Fruit fly (Drosophila melanogaster) ovary, adult (tissue): ENCODE data around the gene TfIIFalpha.

Experiments
- CG17801 ChIP-seq: fragments of 200-800 bp; optimal IDR thresholded peaks from 2 replicates; lab custom pipeline; 2019; ENCODE audit warnings: missing biosample characterization, mild to moderate bottlenecking, missing genetic modification characterization, moderate library complexity; ENCODE audit not compliant: partially characterized antibody

The TfIIFalpha gene

DNA sequence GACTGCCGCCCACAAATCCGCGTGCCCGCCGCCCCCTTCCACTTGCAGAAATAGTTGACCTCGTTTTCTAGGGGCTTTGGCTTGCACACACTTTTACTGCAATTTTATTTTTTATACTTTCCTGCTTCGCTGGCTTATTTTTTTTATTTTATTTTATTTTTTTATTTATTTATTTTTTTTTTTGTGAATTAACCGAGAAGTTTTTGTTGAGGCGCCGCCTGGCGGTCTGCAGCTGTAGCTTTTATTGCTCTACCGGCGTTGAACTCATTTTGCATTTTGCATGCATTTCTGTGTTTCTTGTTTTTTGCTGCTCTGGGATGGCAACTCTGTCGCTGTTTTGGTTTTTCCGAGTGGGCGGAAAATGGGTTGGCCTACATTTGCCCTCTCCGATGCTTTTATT is 49.4 kb downstream of the TfIIFalpha start:
- peak; percentile 28 for TF ChIP-seq CG17801 (GFP tag; lab: Kevin White, UChicago)

DNA sequence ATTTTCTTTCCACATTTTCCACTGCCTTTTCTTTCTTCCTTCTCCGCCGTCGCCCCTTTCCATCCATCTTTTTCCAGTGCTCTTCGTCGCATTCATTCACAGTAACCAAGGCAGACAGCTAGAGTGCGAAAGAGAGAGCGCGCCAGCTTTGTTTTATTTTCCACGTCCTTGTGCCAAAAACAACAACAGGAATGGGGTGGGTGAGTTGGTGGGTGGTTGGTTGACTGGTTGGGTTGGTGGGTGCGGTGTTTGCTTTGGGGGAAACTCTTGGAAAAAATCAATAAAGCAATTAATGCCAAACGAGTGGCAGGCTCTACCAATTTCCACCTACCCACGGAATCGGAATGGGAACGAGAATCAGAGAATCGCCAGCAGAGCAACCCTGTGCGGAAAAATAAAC is 49.9 kb downstream of the TfIIFalpha start:
- TF ChIP-seq CG17801 (GFP tag; lab: Kevin White, UChicago) = no peak
